Worm (Caenorhabditis elegans): ENCODE data around the gene cni-1.

The cni-1 gene

ce11 chrV:13170497-13170896 is 9.6 kb upstream of the cni-1 start:
- TF ChIP-seq dao-5 (tag; optimal IDR thresholded peaks at IDR 0.05) (no peak), W03F9.2 (tag; optimal IDR thresholded peaks at IDR 0.05) (no peak), him-1 (tag; optimal IDR thresholded peaks at IDR 0.05) (no peak)

- TF ChIP-seq dao-5 (tag; optimal IDR thresholded peaks at IDR 0.05) (no peak), W03F9.2 (tag; optimal IDR thresholded peaks at IDR 0.05) (no peak), him-1 (tag; optimal IDR thresholded peaks at IDR 0.05) (no peak)
Measured at ce11 chrV:13173718-13174117, 6.4 kb upstream of the cni-1 start.

ce11 chrV:13176117-13176753 is 3.9 kb upstream of the cni-1 start, which contains the start of gene him-17:
Gene him-17, plus strand, starts transcription at chrV:13176711.
- TF ChIP-seq dao-5 (tag; optimal IDR thresholded peaks at IDR 0.05) (no peak), W03F9.2 (tag; optimal IDR thresholded peaks at IDR 0.05) (peak; percentile 62)

- TF ChIP-seq dao-5 (tag; optimal IDR thresholded peaks at IDR 0.05) (no peak), W03F9.2 (tag; optimal IDR thresholded peaks at IDR 0.05) (no peak), him-1 (tag; optimal IDR thresholded peaks at IDR 0.05) (no peak)
Measured at ce11 chrV:13176814-13177213, 3.3 kb upstream of the cni-1 start.

ce11 chrV:13181450-13181849 is 1.3 kb downstream of the cni-1 start:
- TF ChIP-seq dao-5 (tag; optimal IDR thresholded peaks at IDR 0.05) (no peak), W03F9.2 (tag; optimal IDR thresholded peaks at IDR 0.05) (no peak), him-1 (tag; optimal IDR thresholded peaks at IDR 0.05) (no peak)

- TF ChIP-seq dao-5 (tag; optimal IDR thresholded peaks at IDR 0.05) = no peak
- TF ChIP-seq W03F9.2 (tag; optimal IDR thresholded peaks at IDR 0.05) = no peak
- no peak for TF ChIP-seq him-1 (tag; optimal IDR thresholded peaks at IDR 0.05)
Measured at ce11 chrV:13184137-13184536, 4.0 kb downstream of the cni-1 start, which contains the start of gene T09E8.4. Gene T09E8.4, minus strand, starts transcription at chrV:13184237.

- TF ChIP-seq dao-5 (tag; optimal IDR thresholded peaks at IDR 0.05) (no peak), him-1 (tag; optimal IDR thresholded peaks at IDR 0.05) (no peak), W03F9.2 (tag; optimal IDR thresholded peaks at IDR 0.05) (no peak)
Measured at ce11 chrV:13185384-13185783, 5.3 kb downstream of the cni-1 start, which contains the start of gene sri-6. Gene sri-6, plus strand, starts transcription at chrV:13185684.

ce11 chrV:13193488-13194042 is 13.4 kb downstream of the cni-1 start, which contains the start of gene sun-1:
Gene sun-1, minus strand, starts transcription at chrV:13193538.
- TF ChIP-seq dao-5 (tag; optimal IDR thresholded peaks at IDR 0.05) (no peak), W03F9.2 (tag; optimal IDR thresholded peaks at IDR 0.05) (no peak), him-1 (tag; optimal IDR thresholded peaks at IDR 0.05) (no peak)

ce11 chrV:13195548-13195947 is 15.4 kb downstream of the cni-1 start, which contains the start of gene F57B1.1:
Gene F57B1.1, minus strand, starts transcription at chrV:13195648.
- no peak for TF ChIP-seq W03F9.2 (tag; optimal IDR thresholded peaks at IDR 0.05)
- no peak for TF ChIP-seq him-1 (tag; optimal IDR thresholded peaks at IDR 0.05)
- no peak for TF ChIP-seq dao-5 (tag; optimal IDR thresholded peaks at IDR 0.05)

ce11 chrV:13197823-13198222 is 17.7 kb downstream of the cni-1 start, which contains the start of gene F57B1.9:
Gene F57B1.9, minus strand, starts transcription at chrV:13197923.
- no peak for TF ChIP-seq him-1 (tag; optimal IDR thresholded peaks at IDR 0.05)
- TF ChIP-seq W03F9.2 (tag; optimal IDR thresholded peaks at IDR 0.05) = no peak
- TF ChIP-seq dao-5 (tag; optimal IDR thresholded peaks at IDR 0.05) = no peak

ce11 chrV:13200609-13201008 is 20.5 kb downstream of the cni-1 start:
- TF ChIP-seq him-1 (tag; optimal IDR thresholded peaks at IDR 0.05) (no peak), dao-5 (tag; optimal IDR thresholded peaks at IDR 0.05) (no peak), W03F9.2 (tag; optimal IDR thresholded peaks at IDR 0.05) (no peak)

ce11 chrV:13202127-13202610 is 22.0 kb downstream of the cni-1 start, which contains the start of the genes col-159 and col-160:
Gene col-159, minus strand, starts transcription at chrV:13202177.
Gene col-160, minus strand, starts transcription at chrV:13202189.
- no peak for TF ChIP-seq him-1 (tag; optimal IDR thresholded peaks at IDR 0.05)

ce11 chrV:13206514-13206913 is 26.4 kb downstream of the cni-1 start:
- no peak for TF ChIP-seq dao-5 (tag; optimal IDR thresholded peaks at IDR 0.05)
- TF ChIP-seq him-1 (tag; optimal IDR thresholded peaks at IDR 0.05) = no peak
- no peak for TF ChIP-seq W03F9.2 (tag; optimal IDR thresholded peaks at IDR 0.05)

- TF ChIP-seq dao-5 (tag; optimal IDR thresholded peaks at IDR 0.05) (no peak), him-1 (tag; optimal IDR thresholded peaks at IDR 0.05) (no peak), W03F9.2 (tag; optimal IDR thresholded peaks at IDR 0.05) (no peak)
Measured at ce11 chrV:13207426-13207825, 27.3 kb downstream of the cni-1 start, which contains the start of gene F57B1.5. Gene F57B1.5, plus strand, starts transcription at chrV:13207726.

All from whole organism, L4/young adult.